Worm (Caenorhabditis elegans) whole organism, mixed stage, embryonic: ENCODE data around the gene cdkl-1.

Experiments
- bed-3 ChIP-seq: fragments of 200-800 bp; sonication (Bioruptor generic); optimal IDR thresholded peaks from 3 replicates; lab custom pipeline; 2018; ENCODE audit warnings: mild to moderate bottlenecking, missing genetic modification characterization, moderate library complexity, missing compliant biosample characterization
- blmp-1 ChIP-seq: fragments of 150-350 bp; optimal IDR thresholded peaks from 2 replicates; lab custom pipeline; 2014; ENCODE audit warnings: missing biosample characterization, missing genetic modification characterization
- ceh-39 ChIP-seq: fragments of 150-350 bp; optimal IDR thresholded peaks from 2 replicates; lab custom pipeline; 2014; ENCODE audit warnings: missing biosample characterization, missing genetic modification characterization
- ceh-43 ChIP-seq: fragments of 200-800 bp; sonication (Bioruptor generic); optimal IDR thresholded peaks from 2 replicates; lab custom pipeline; 2018; ENCODE audit warnings: mild to moderate bottlenecking, missing genetic modification characterization, moderate library complexity, missing compliant biosample characterization
- ceh-83 ChIP-seq: fragments of 200-800 bp; sonication (Bioruptor generic); optimal IDR thresholded peaks from 2 replicates; lab custom pipeline; 2018; ENCODE audit warnings: mild to moderate bottlenecking, missing genetic modification characterization, missing compliant biosample characterization
- ces-1 ChIP-seq: fragments of 150-350 bp; optimal IDR thresholded peaks from 2 replicates; lab custom pipeline; 2014; ENCODE audit warnings: missing biosample characterization, missing genetic modification reagents, missing genetic modification characterization
- cnd-1 ChIP-seq: fragments of 200-800 bp; sonication (Bioruptor generic); optimal IDR thresholded peaks from 2 replicates; lab custom pipeline; 2018; ENCODE audit warnings: mild to moderate bottlenecking, missing genetic modification characterization, missing compliant biosample characterization
- drap-1 ChIP-seq: fragments of 200-800 bp; sonication (Bioruptor generic); optimal IDR thresholded peaks from 3 replicates; lab custom pipeline; 2018; ENCODE audit warnings: mild to moderate bottlenecking, missing genetic modification characterization, missing compliant biosample characterization
- elt-1 ChIP-seq: sonication (generic microtip); optimal IDR thresholded peaks from 2 replicates; lab custom pipeline; 2017; ENCODE audit warnings: missing genetic modification characterization, mild to moderate bottlenecking, missing compliant biosample characterization, antibody characterized with exemption, moderate library complexity, borderline replicate concordance; ENCODE audit not compliant: insufficient read depth
- elt-3 ChIP-seq: fragments of 150-350 bp; optimal IDR thresholded peaks from 2 replicates; lab custom pipeline; 2014; ENCODE audit warnings: missing biosample characterization, missing genetic modification characterization
- flh-1 ChIP-seq: fragments of 200-800 bp; sonication (Bioruptor generic); optimal IDR thresholded peaks from 2 replicates; lab custom pipeline; 2018; ENCODE audit warnings: mild to moderate bottlenecking, missing genetic modification characterization, moderate library complexity, missing compliant biosample characterization
- ham-2 ChIP-seq: fragments of 200-800 bp; sonication (Bioruptor generic); optimal IDR thresholded peaks from 2 replicates; lab custom pipeline; 2018; ENCODE audit warnings: mild to moderate bottlenecking, missing genetic modification characterization, missing compliant biosample characterization
- lin-13 ChIP-seq: fragments of 150-350 bp; optimal IDR thresholded peaks from 2 replicates; lab custom pipeline; 2014; ENCODE audit warnings: missing biosample characterization, missing genetic modification characterization
- lin-32 ChIP-seq: fragments of 200-800 bp; sonication (Bioruptor generic); optimal IDR thresholded peaks from 2 replicates; lab custom pipeline; 2018; ENCODE audit warnings: mild to moderate bottlenecking, missing genetic modification characterization, missing compliant biosample characterization
- lsy-2 ChIP-seq: fragments of 150-350 bp; optimal IDR thresholded peaks from 2 replicates; lab custom pipeline; 2014; ENCODE audit warnings: missing biosample characterization, missing genetic modification characterization
- mab-5 ChIP-seq: fragments of 150-350 bp; optimal IDR thresholded peaks from 2 replicates; lab custom pipeline; 2014; ENCODE audit warnings: missing biosample characterization, missing genetic modification characterization
- mep-1 ChIP-seq: fragments of 150-350 bp; optimal IDR thresholded peaks from 2 replicates; lab custom pipeline; 2017; ENCODE audit warnings: missing biosample characterization, missing genetic modification reagents, missing genetic modification characterization, inconsistent platforms
- mls-2 ChIP-seq: sonication (generic microtip); optimal IDR thresholded peaks from 2 replicates; lab custom pipeline; 2016; ENCODE audit warnings: mild to moderate bottlenecking, missing genetic modification characterization, moderate library complexity, missing compliant biosample characterization
- nhr-12 ChIP-seq: fragments of 150-350 bp; optimal IDR thresholded peaks from 2 replicates; lab custom pipeline; 2014; ENCODE audit warnings: missing biosample characterization, missing genetic modification characterization
- nhr-2 ChIP-seq: fragments of 150-350 bp; optimal IDR thresholded peaks from 2 replicates; lab custom pipeline; 2014; ENCODE audit warnings: missing biosample characterization, missing genetic modification characterization
- nhr-237 ChIP-seq: fragments of 150-350 bp; optimal IDR thresholded peaks from 2 replicates; lab custom pipeline; 2014; ENCODE audit warnings: missing biosample characterization, missing genetic modification characterization
- nhr-28 ChIP-seq: fragments of 150-350 bp; optimal IDR thresholded peaks from 2 replicates; lab custom pipeline; 2014; ENCODE audit warnings: missing biosample characterization, missing genetic modification characterization
- pha-4 ChIP-seq: fragments of 150-350 bp; optimal IDR thresholded peaks from 2 replicates; lab custom pipeline; 2018; ENCODE audit warnings: missing biosample characterization, missing genetic modification reagents, missing genetic modification characterization
- sem-2 ChIP-seq: fragments of 200-800 bp; sonication (Bioruptor generic); optimal IDR thresholded peaks from 2 replicates; lab custom pipeline; 2018; ENCODE audit warnings: mild to moderate bottlenecking, missing genetic modification characterization, missing compliant biosample characterization
- snpc-4 ChIP-seq: fragments of 150-350 bp; optimal IDR thresholded peaks from 2 replicates; lab custom pipeline; 2014; ENCODE audit warnings: missing biosample characterization, missing genetic modification characterization
- sptf-1 ChIP-seq: sonication (generic microtip); optimal IDR thresholded peaks from 2 replicates; lab custom pipeline; 2017; ENCODE audit warnings: mild to moderate bottlenecking, missing genetic modification characterization, moderate library complexity, missing compliant biosample characterization
- tbx-8 ChIP-seq: fragments of 200-800 bp; sonication (Bioruptor generic); optimal IDR thresholded peaks from 2 replicates; lab custom pipeline; 2018; ENCODE audit warnings: mild to moderate bottlenecking, missing genetic modification characterization, moderate library complexity, missing compliant biosample characterization
- unc-120 ChIP-seq: sonication (generic microtip); optimal IDR thresholded peaks from 2 replicates; lab custom pipeline; 2017; ENCODE audit warnings: missing genetic modification characterization, missing compliant biosample characterization; ENCODE audit not compliant: poor library complexity, severe bottlenecking
- unc-62 ChIP-seq: fragments of 150-350 bp; optimal IDR thresholded peaks from 2 replicates; lab custom pipeline; 2014; ENCODE audit warnings: missing biosample characterization, missing genetic modification reagents, missing genetic modification characterization
- zip-8 ChIP-seq: fragments of 150-350 bp; optimal IDR thresholded peaks from 2 replicates; lab custom pipeline; 2014; ENCODE audit warnings: missing biosample characterization, missing genetic modification characterization
- ztf-11 ChIP-seq: fragments of 150-350 bp; optimal IDR thresholded peaks from 2 replicates; lab custom pipeline; 2014; ENCODE audit warnings: missing biosample characterization, missing genetic modification characterization

cdkl-1 gene

DNA sequence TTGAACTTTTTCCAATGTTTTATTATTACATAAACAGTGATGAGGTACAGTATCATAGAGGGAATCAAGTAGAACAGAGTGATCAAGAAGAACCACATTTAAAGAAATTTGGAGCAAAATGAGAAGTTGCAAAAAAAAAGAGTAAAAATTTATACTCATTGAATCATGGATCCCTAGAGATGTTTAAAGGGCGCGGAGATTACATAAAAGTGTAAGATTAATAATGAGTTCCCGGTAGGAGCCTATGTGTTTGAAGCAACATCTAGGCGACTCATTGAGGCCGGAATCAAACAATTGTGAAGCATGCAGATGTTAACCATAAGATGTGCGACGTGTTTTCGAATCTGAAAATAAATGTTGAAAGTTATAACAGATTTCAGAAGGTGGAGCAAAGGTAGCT, 53.6 kb downstream of the cdkl-1 start, which contains the start of gene srg-39:
srg-39 (minus strand) TSS at position 101 of the 400 bp plus-strand sequence.
- TF ChIP-seq nhr-28 (no peak), snpc-4 (tag; lab: Kevin White, UChicago) (no peak), ceh-39 (tag; lab: Kevin White, UChicago) (no peak), ces-1 (no peak), sptf-1 (tag; lab: Kevin White, UChicago) (no peak), drap-1 (GFP tag; lab: Kevin White, UChicago) (no peak), blmp-1 (tag; lab: Kevin White, UChicago) (no peak), nhr-237 (tag; lab: Kevin White, UChicago) (no peak), zip-8 (no peak)

DNA sequence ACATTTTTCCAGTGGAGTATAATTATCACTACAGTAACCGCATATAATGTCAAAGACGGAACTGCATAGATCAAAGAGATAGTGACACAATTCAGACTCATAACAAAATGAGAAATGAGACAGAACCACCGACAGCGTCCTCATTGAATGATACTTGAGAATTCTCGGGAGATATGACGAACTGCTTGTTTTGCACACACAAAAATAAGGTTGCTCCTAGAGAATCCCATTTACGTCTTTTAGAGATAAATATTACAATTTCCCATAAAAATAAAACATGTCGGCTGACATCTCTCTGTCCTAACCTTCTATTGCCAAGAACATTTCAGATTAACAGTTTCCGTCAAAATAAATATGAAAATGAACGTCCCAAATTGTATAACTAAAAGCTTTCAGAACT, 56.9 kb downstream of the cdkl-1 start, which contains the start of gene srg-38:
srg-38 (minus strand) TSS at position 101 of the 400 bp plus-strand sequence.
- TF ChIP-seq mep-1 (tag; lab: Kevin White, UChicago) = no peak
- no peak for TF ChIP-seq ceh-39 (tag; lab: Kevin White, UChicago)
- TF ChIP-seq lsy-2 (tag; lab: Kevin White, UChicago) = no peak
- no peak for TF ChIP-seq sem-2 (GFP tag; lab: Kevin White, UChicago)
- no peak for TF ChIP-seq zip-8
- TF ChIP-seq elt-3 (tag; lab: Kevin White, UChicago) = no peak
- no peak for TF ChIP-seq bed-3 (GFP tag; lab: Kevin White, UChicago)
- no peak for TF ChIP-seq ceh-43 (GFP tag; lab: Kevin White, UChicago)
- no peak for TF ChIP-seq unc-62
- no peak for TF ChIP-seq lin-13 (tag; lab: Kevin White, UChicago)
- TF ChIP-seq elt-1 = no peak
- TF ChIP-seq nhr-28 = no peak
- TF ChIP-seq flh-1 (GFP tag; lab: Kevin White, UChicago) = no peak
- no peak for TF ChIP-seq unc-120 (tag; lab: Kevin White, UChicago)
- TF ChIP-seq, all 35 proteins: peak for 0

DNA sequence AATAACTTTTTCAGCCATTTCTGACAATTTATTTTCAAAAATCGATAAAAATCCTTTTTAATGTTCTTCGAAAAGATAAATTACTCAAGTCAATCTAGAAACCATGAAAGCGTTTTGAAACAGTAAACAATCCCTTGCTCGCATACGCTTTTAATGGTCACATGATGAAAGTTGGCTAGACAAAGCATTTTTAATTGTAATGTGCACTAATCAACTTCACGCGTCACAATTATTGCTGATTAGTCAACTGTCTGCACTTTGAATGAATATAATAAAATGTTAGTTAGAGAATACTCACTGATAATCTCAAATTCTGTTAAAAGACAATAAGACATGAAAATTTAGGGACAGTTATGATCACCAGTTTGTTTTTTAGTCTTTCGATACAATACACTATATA, 57.9 kb downstream of the cdkl-1 start:
- TF ChIP-seq flh-1 (GFP tag; lab: Kevin White, UChicago) (no peak), nhr-2 (tag; lab: Kevin White, UChicago) (no peak), pha-4 (no peak), ham-2 (GFP tag; lab: Kevin White, UChicago) (no peak), lin-13 (tag; lab: Kevin White, UChicago) (no peak), mab-5 (tag; lab: Kevin White, UChicago) (no peak), mls-2 (no peak), sem-2 (GFP tag; lab: Kevin White, UChicago) (no peak), unc-62 (no peak), cnd-1 (tag; lab: Kevin White, UChicago) (no peak), drap-1 (GFP tag; lab: Kevin White, UChicago) (no peak), lin-32 (GFP tag; lab: Kevin White, UChicago) (no peak), elt-3 (tag; lab: Kevin White, UChicago) (no peak), ztf-11 (tag; lab: Kevin White, UChicago) (no peak), ceh-83 (GFP tag; lab: Kevin White, UChicago) (no peak), ces-1 (no peak), snpc-4 (tag; lab: Kevin White, UChicago) (no peak), nhr-12 (tag; lab: Kevin White, UChicago) (no peak), tbx-8 (GFP tag; lab: Kevin White, UChicago) (no peak)
- TF ChIP-seq, all 35 proteins: peak for 0
